Fruit fly (Drosophila melanogaster) whole organism, pupa: ENCODE results near the gene Osi16.

Experiments
- CG10348 ChIP-seq: fragments of 200-800 bp; sonication (Bioruptor generic); IDR thresholded peaks from 2 replicates; pipeline ENCODE4 v1.3.6; 2022; ENCODE audit warnings: missing biosample characterization, missing genetic modification characterization
- CG12605 ChIP-seq: fragments of 200-800 bp; sonication (Bioruptor generic); IDR thresholded peaks from 2 replicates; pipeline ENCODE4 v1.3.6; 2022; ENCODE audit warnings: missing biosample characterization, missing genetic modification characterization
- CG13204 ChIP-seq: fragments of 200-800 bp; sonication (Bioruptor generic); optimal IDR thresholded peaks from 2 replicates; lab custom pipeline; 2018; ENCODE audit warnings: missing biosample characterization, mild to moderate bottlenecking, missing genetic modification characterization, moderate library complexity
- CG14655 ChIP-seq: fragments of 200-800 bp; sonication (Bioruptor generic); optimal IDR thresholded peaks from 3 replicates; lab custom pipeline; 2017; ENCODE audit warnings: mild to moderate bottlenecking, missing biosample characterization, missing genetic modification reagents, missing genetic modification characterization
- CG15710 ChIP-seq: fragments of 200-800 bp; sonication (Bioruptor generic); optimal IDR thresholded peaks from 2 replicates; lab custom pipeline; 2018; ENCODE audit warnings: missing biosample characterization, mild to moderate bottlenecking, missing genetic modification characterization, moderate library complexity
- CG17806 ChIP-seq: fragments of 200-800 bp; sonication (Bioruptor generic); optimal IDR thresholded peaks from 2 replicates; lab custom pipeline; 2018; ENCODE audit warnings: missing biosample characterization, mild to moderate bottlenecking, missing genetic modification characterization, moderate library complexity
- CG32121 ChIP-seq: fragments of 200-800 bp; sonication (Bioruptor generic); IDR thresholded peaks from 2 replicates; pipeline ENCODE4 v1.3.6; 2022; ENCODE audit warnings: missing biosample characterization, missing genetic modification characterization
- CG34367 ChIP-seq: fragments of 200-800 bp; sonication (Bioruptor generic); optimal IDR thresholded peaks from 2 replicates; lab custom pipeline; 2018; ENCODE audit warnings: missing biosample characterization, mild to moderate bottlenecking, missing genetic modification characterization
- CG4496 ChIP-seq: fragments of 200-800 bp; sonication (Bioruptor generic); IDR thresholded peaks from 3 replicates; pipeline ENCODE4 v1.3.6; 2022; ENCODE audit warnings: missing biosample characterization, missing genetic modification characterization
- CG8159 ChIP-seq: fragments of 200-800 bp; sonication (Bioruptor generic); optimal IDR thresholded peaks from 3 replicates; lab custom pipeline; 2018; ENCODE audit warnings: missing biosample characterization, mild to moderate bottlenecking, missing genetic modification characterization, moderate library complexity
- CG8301 ChIP-seq: fragments of 200-800 bp; sonication (Bioruptor generic); optimal IDR thresholded peaks from 2 replicates; lab custom pipeline; 2018; ENCODE audit warnings: missing biosample characterization, mild to moderate bottlenecking, missing genetic modification characterization
- CG9948 ChIP-seq: fragments of 200-800 bp; sonication (Bioruptor generic); optimal IDR thresholded peaks from 2 replicates; lab custom pipeline; 2018; ENCODE audit warnings: missing biosample characterization, mild to moderate bottlenecking, missing genetic modification characterization, moderate library complexity
- D1 ChIP-seq: fragments of 200-800 bp; sonication (Bioruptor generic); optimal IDR thresholded peaks from 2 replicates; lab custom pipeline; 2018; ENCODE audit warnings: missing biosample characterization, mild to moderate bottlenecking, missing genetic modification characterization, moderate library complexity
- EcR ChIP-seq: fragments of 200-800 bp; sonication (Bioruptor generic); optimal IDR thresholded peaks from 3 replicates; lab custom pipeline; 2019; ENCODE audit warnings: missing biosample characterization, missing genetic modification characterization, mild to moderate bottlenecking, moderate library complexity, missing genetic modification reagents
- Ets98B ChIP-seq: fragments of 200-800 bp; sonication (Bioruptor generic); IDR thresholded peaks from 2 replicates; pipeline ENCODE4 v1.3.6; 2022; ENCODE audit warnings: missing biosample characterization, missing genetic modification characterization
- Pif1A ChIP-seq: fragments of 200-800 bp; sonication (Bioruptor generic); optimal IDR thresholded peaks from 3 replicates; lab custom pipeline; 2016; ENCODE audit warnings: missing biosample characterization, missing genetic modification characterization
- Pif1B ChIP-seq: fragments of 200-800 bp; sonication (Bioruptor generic); optimal IDR thresholded peaks from 3 replicates; lab custom pipeline; 2016; ENCODE audit warnings: missing biosample characterization, missing genetic modification characterization
- Snoo ChIP-seq: fragments of 200-800 bp; sonication (Bioruptor generic); optimal IDR thresholded peaks from 3 replicates; lab custom pipeline; 2017; ENCODE audit warnings: missing biosample characterization, mild to moderate bottlenecking, missing genetic modification characterization, inconsistent platforms
- fd96Ca ChIP-seq: fragments of 200-800 bp; sonication (Bioruptor generic); IDR thresholded peaks from 3 replicates; pipeline ENCODE4 v1.3.6; 2022; ENCODE audit warnings: missing biosample characterization, missing genetic modification characterization
- gl ChIP-seq: fragments of 200-800 bp; sonication (Bioruptor generic); optimal IDR thresholded peaks from 2 replicates; lab custom pipeline; 2018; ENCODE audit warnings: missing biosample characterization, mild to moderate bottlenecking, missing genetic modification characterization
- rn ChIP-seq: fragments of 200-800 bp; sonication (Bioruptor generic); IDR thresholded peaks from 2 replicates; pipeline ENCODE4 v1.3.6; 2022; ENCODE audit warnings: missing biosample characterization, missing genetic modification characterization

The Osi16 gene

dm6 chr3R:6285100-6285499 lies 19.9 kb upstream of the Osi16 start, which contains the start of gene CG15597:
Gene CG15597 (minus strand): TSS chr3R:6285200.
- TF ChIP-seq CG9948 (tag; lab: Kevin White, UChicago): no peak
- no peak for TF ChIP-seq gl
- no peak for TF ChIP-seq CG15710 (tag; lab: Kevin White, UChicago)
- TF ChIP-seq Pif1B (GFP tag; lab: Kevin White, UChicago): no peak
- no peak for TF ChIP-seq CG13204 (GFP tag; lab: Kevin White, UChicago)
- no peak for TF ChIP-seq CG14655 (GFP tag; lab: Kevin White, UChicago)
- no peak for TF ChIP-seq Snoo (tag; lab: Kevin White, UChicago)
- TF ChIP-seq CG17806: no peak
- no peak for TF ChIP-seq CG8301
- TF ChIP-seq Pif1A (GFP tag; lab: Kevin White, UChicago): no peak
- no peak for TF ChIP-seq CG32121 (GFP tag; lab: Robert Waterston, UW)
- no peak for TF ChIP-seq fd96Ca
- TF ChIP-seq CG34367 (tag; lab: Kevin White, UChicago): no peak
- TF ChIP-seq CG12605 (GFP tag; lab: Robert Waterston, UW): no peak
- no peak for TF ChIP-seq rn (GFP tag; lab: Robert Waterston, UW)
- TF ChIP-seq CG4496 (GFP tag; lab: Robert Waterston, UW): no peak
- no peak for TF ChIP-seq CG10348

dm6 chr3R:6287433-6287832 lies 17.6 kb upstream of the Osi16 start, which contains the start of gene CG15594:
Gene CG15594 (plus strand): TSS chr3R:6287733.
- TF ChIP-seq gl: no peak
- no peak for TF ChIP-seq CG12605 (GFP tag; lab: Robert Waterston, UW)
- TF ChIP-seq EcR: no peak
- TF ChIP-seq CG34367 (tag; lab: Kevin White, UChicago): no peak
- no peak for TF ChIP-seq CG15710 (tag; lab: Kevin White, UChicago)
- no peak for TF ChIP-seq CG14655 (GFP tag; lab: Kevin White, UChicago)
- TF ChIP-seq D1 (tag; lab: Kevin White, UChicago): no peak
- TF ChIP-seq CG8301: no peak

DNA sequence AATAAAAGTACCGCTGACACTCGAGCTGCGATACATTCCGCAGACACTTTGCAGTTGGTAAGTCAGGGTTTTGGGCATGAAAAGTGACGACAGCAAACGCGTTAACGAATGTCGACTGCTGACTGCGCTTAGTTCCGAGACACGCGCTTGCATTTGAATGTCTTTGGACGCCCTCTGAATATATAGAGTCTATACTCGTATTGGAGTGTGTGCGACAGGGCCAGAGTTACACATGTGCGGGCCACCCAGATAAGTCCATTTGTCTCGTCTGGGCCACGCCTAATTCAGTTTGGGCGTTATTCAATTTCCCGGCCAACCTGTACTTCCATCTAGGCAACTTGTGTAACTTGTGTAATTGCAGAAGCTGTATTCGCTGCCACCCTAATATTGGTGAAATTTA lies 14.8 kb upstream of the Osi16 start:
- TF ChIP-seq CG9948 (tag; lab: Kevin White, UChicago) (no peak), CG14655 (GFP tag; lab: Kevin White, UChicago) (no peak), CG12605 (GFP tag; lab: Robert Waterston, UW) (no peak), CG4496 (GFP tag; lab: Robert Waterston, UW) (no peak), D1 (tag; lab: Kevin White, UChicago) (no peak), rn (GFP tag; lab: Robert Waterston, UW) (no peak), CG13204 (GFP tag; lab: Kevin White, UChicago) (no peak), Snoo (tag; lab: Kevin White, UChicago) (no peak), Pif1B (GFP tag; lab: Kevin White, UChicago) (no peak), Pif1A (GFP tag; lab: Kevin White, UChicago) (no peak), CG8159 (tag; lab: Kevin White, UChicago) (no peak), EcR (no peak), Ets98B (no peak), CG10348 (no peak), fd96Ca (no peak), CG8301 (no peak), CG17806 (no peak), CG34367 (tag; lab: Kevin White, UChicago) (no peak)

DNA sequence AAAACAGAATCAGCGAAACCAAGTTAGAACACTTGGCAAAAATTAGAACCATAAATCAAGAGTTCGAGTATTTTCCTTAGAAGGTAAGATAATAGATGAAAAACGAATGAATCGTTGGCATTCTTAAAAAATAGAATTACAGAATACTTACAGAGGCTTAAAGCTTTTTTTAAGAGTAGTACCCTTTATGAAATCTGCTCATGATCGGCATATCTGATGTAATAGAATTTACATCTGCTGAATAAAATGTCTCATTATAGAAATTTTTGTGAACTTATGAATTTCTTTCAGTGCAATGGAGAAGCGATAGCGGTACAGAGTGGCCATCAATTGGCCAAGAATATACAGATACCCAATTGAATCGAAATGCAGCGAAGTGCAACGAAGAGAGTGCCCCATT lies 13.6 kb upstream of the Osi16 start, which contains the start of gene Osi13:
Osi13 (plus strand) TSS at position 301 of the 400 bp plus-strand sequence.
- no peak for TF ChIP-seq CG9948 (tag; lab: Kevin White, UChicago)
- peak; percentile 11 for TF ChIP-seq CG8301
- TF ChIP-seq CG14655 (GFP tag; lab: Kevin White, UChicago): peak; percentile 10

DNA sequence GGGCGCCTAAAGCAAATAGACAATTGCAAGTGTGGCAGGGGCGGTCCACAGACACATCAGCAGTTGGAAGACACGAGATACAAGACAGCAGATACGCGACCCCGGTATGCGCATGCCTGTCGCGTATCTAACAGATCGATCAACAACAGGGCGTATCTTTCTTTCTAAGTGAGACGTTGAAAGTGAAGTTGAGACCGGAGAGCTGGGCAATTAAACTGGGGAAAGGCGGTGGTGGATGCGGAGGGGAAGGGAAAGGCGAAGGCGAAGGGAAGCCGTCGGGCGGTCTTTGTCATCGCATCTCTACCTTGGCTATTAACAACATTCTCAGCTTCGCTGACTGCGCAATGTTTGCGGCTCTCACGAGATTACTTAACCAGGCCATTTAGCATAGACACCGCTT lies 11.0 kb upstream of the Osi16 start:
- TF ChIP-seq CG12605 (GFP tag; lab: Robert Waterston, UW) (no peak), Pif1B (GFP tag; lab: Kevin White, UChicago) (no peak), D1 (tag; lab: Kevin White, UChicago) (no peak), gl (no peak), CG4496 (GFP tag; lab: Robert Waterston, UW) (no peak), Snoo (tag; lab: Kevin White, UChicago) (no peak), CG17806 (no peak), Ets98B (no peak), CG14655 (GFP tag; lab: Kevin White, UChicago) (no peak), CG32121 (GFP tag; lab: Robert Waterston, UW) (no peak), CG13204 (GFP tag; lab: Kevin White, UChicago) (no peak), CG15710 (tag; lab: Kevin White, UChicago) (no peak), CG34367 (tag; lab: Kevin White, UChicago) (no peak), EcR (no peak), CG8301 (no peak), rn (GFP tag; lab: Robert Waterston, UW) (no peak), CG10348 (no peak), fd96Ca (no peak), CG9948 (tag; lab: Kevin White, UChicago) (no peak)

DNA sequence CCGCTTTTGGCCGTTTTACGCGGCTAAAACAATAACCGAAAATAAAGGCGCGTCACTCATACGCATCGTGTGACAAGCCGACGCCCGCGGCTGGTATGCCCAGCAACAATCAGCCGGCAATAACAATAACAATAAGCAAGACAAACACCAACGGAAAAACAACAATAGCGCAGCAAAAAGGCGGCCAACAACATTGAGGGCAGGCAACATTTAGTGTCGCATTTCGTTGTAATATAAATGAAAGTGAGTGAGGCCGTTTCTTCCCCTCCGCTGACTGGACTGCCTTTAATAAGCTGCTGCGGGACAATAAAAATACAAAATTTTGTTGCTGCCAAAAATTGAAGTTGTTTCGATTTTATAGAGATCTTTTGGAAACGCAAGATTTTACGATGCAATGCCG lies 7.9 kb upstream of the Osi16 start:
- no peak for TF ChIP-seq CG34367 (tag; lab: Kevin White, UChicago)
- no peak for TF ChIP-seq gl
- TF ChIP-seq fd96Ca: no peak
- TF ChIP-seq EcR: no peak
- no peak for TF ChIP-seq CG13204 (GFP tag; lab: Kevin White, UChicago)
- no peak for TF ChIP-seq D1 (tag; lab: Kevin White, UChicago)
- TF ChIP-seq Pif1A (GFP tag; lab: Kevin White, UChicago): no peak
- no peak for TF ChIP-seq CG17806
- no peak for TF ChIP-seq Snoo (tag; lab: Kevin White, UChicago)
- no peak for TF ChIP-seq CG14655 (GFP tag; lab: Kevin White, UChicago)
- no peak for TF ChIP-seq CG8301
- no peak for TF ChIP-seq rn (GFP tag; lab: Robert Waterston, UW)
- no peak for TF ChIP-seq CG32121 (GFP tag; lab: Robert Waterston, UW)
- no peak for TF ChIP-seq CG8159 (tag; lab: Kevin White, UChicago)
